Worm (Caenorhabditis elegans) whole organism, L2 larva: Measurements from ENCODE around the gene F28H6.8.

Experiments
- C34F6.9 ChIP-seq: fragments of 150-350 bp; optimal IDR thresholded peaks from 2 replicates; lab custom pipeline; 2014; ENCODE audit warnings: missing biosample characterization, missing genetic modification characterization
- F13H6.1 ChIP-seq: sonication (generic microtip); optimal IDR thresholded peaks from 2 replicates; lab custom pipeline; 2016; ENCODE audit warnings: missing genetic modification characterization, missing compliant biosample characterization
- alr-1 ChIP-seq: fragments of 150-350 bp; optimal IDR thresholded peaks from 2 replicates; lab custom pipeline; 2014; ENCODE audit warnings: missing biosample characterization, missing genetic modification characterization
- aly-2 ChIP-seq: fragments of 150-350 bp; optimal IDR thresholded peaks from 2 replicates; lab custom pipeline; 2014; ENCODE audit warnings: missing biosample characterization, missing genetic modification characterization
- ama-1 ChIP-seq: fragments of 150-350 bp; optimal IDR thresholded peaks from 2 replicates; lab custom pipeline; 2018; ENCODE audit warnings: inconsistent platforms
- blmp-1 ChIP-seq: sonication (generic microtip); optimal IDR thresholded peaks from 2 replicates; lab custom pipeline; 2017; ENCODE audit warnings: missing genetic modification characterization, mild to moderate bottlenecking, missing compliant biosample characterization, antibody characterized with exemption, moderate library complexity; ENCODE audit not compliant: insufficient read depth
- ceh-16 ChIP-seq: fragments of 150-350 bp; optimal IDR thresholded peaks from 2 replicates; lab custom pipeline; 2014; ENCODE audit warnings: missing biosample characterization, missing genetic modification characterization
- ceh-82 ChIP-seq: fragments of 150-350 bp; optimal IDR thresholded peaks from 2 replicates; lab custom pipeline; 2014; ENCODE audit warnings: missing biosample characterization, missing genetic modification characterization
- crh-2 ChIP-seq: sonication (generic microtip); optimal IDR thresholded peaks from 2 replicates; lab custom pipeline; 2017; ENCODE audit warnings: missing biosample characterization, missing genetic modification characterization
- dmd-4 ChIP-seq: sonication (generic microtip); optimal IDR thresholded peaks from 2 replicates; lab custom pipeline; 2017; ENCODE audit warnings: missing biosample characterization, missing genetic modification characterization
- egl-27 ChIP-seq: sonication (generic microtip); optimal IDR thresholded peaks from 3 replicates; lab custom pipeline; 2017; ENCODE audit warnings: missing biosample characterization, missing genetic modification reagents, missing genetic modification characterization
- elt-1 ChIP-seq: fragments of 150-350 bp; optimal IDR thresholded peaks from 2 replicates; lab custom pipeline; 2014; ENCODE audit warnings: missing biosample characterization, missing genetic modification characterization
- elt-3 ChIP-seq: sonication (generic microtip); optimal IDR thresholded peaks from 2 replicates; lab custom pipeline; 2017; ENCODE audit warnings: missing biosample characterization, missing genetic modification characterization
- fos-1 ChIP-seq: fragments of 150-350 bp; optimal IDR thresholded peaks from 2 replicates; lab custom pipeline; 2014; ENCODE audit warnings: missing biosample characterization, missing genetic modification characterization
- gmeb-1 ChIP-seq: fragments of 150-350 bp; optimal IDR thresholded peaks from 2 replicates; lab custom pipeline; 2014; ENCODE audit warnings: missing biosample characterization, missing genetic modification characterization
- lin-11 ChIP-seq: fragments of 150-350 bp; sonication (generic microtip); optimal IDR thresholded peaks from 2 replicates; lab custom pipeline; 2014; ENCODE audit warnings: missing biosample characterization, missing genetic modification characterization, inconsistent platforms, mixed read lengths
- lin-13 ChIP-seq: fragments of 150-350 bp; optimal IDR thresholded peaks from 2 replicates; lab custom pipeline; 2014; ENCODE audit warnings: missing biosample characterization, missing genetic modification reagents, missing genetic modification characterization
- lsy-2 ChIP-seq, 2 experiments: fragments of 150-350 bp in 1 of 2; sonication (generic microtip) in 1 of 2; optimal IDR thresholded peaks; 2 replicates each; lab custom pipeline; 2014 to 2017; ENCODE audit warnings: missing biosample characterization in 2 of 2, missing genetic modification characterization in 2 of 2
- mab-5 ChIP-seq: fragments of 150-350 bp; optimal IDR thresholded peaks from 2 replicates; lab custom pipeline; 2014; ENCODE audit warnings: missing biosample characterization, missing genetic modification characterization
- mbf-1 ChIP-seq: sonication (generic microtip); optimal IDR thresholded peaks from 2 replicates; lab custom pipeline; 2017; ENCODE audit warnings: missing biosample characterization, missing genetic modification characterization
- nhr-10 ChIP-seq: sonication (generic microtip); optimal IDR thresholded peaks from 2 replicates; lab custom pipeline; 2017; ENCODE audit warnings: missing biosample characterization, missing genetic modification characterization
- nhr-12 ChIP-seq: fragments of 150-350 bp; optimal IDR thresholded peaks from 2 replicates; lab custom pipeline; 2014; ENCODE audit warnings: missing biosample characterization, missing genetic modification characterization
- nhr-129 ChIP-seq: fragments of 150-350 bp; optimal IDR thresholded peaks from 2 replicates; lab custom pipeline; 2014; ENCODE audit warnings: missing biosample characterization, missing genetic modification characterization
- nhr-21 ChIP-seq: fragments of 150-350 bp; optimal IDR thresholded peaks from 2 replicates; lab custom pipeline; 2014; ENCODE audit warnings: missing biosample characterization, missing genetic modification characterization
- nhr-237 ChIP-seq: fragments of 150-350 bp; optimal IDR thresholded peaks from 2 replicates; lab custom pipeline; 2014; ENCODE audit warnings: missing biosample characterization, missing genetic modification characterization
- nhr-25 ChIP-seq: fragments of 150-350 bp; sonication (generic microtip); optimal IDR thresholded peaks from 3 replicates; lab custom pipeline; 2014; ENCODE audit warnings: missing biosample characterization, missing genetic modification characterization
- peb-1 ChIP-seq: fragments of 150-350 bp; optimal IDR thresholded peaks from 2 replicates; lab custom pipeline; 2014; ENCODE audit warnings: missing biosample characterization, missing genetic modification characterization
- sem-4 ChIP-seq: fragments of 150-350 bp; optimal IDR thresholded peaks from 2 replicates; lab custom pipeline; 2014; ENCODE audit warnings: missing biosample characterization, missing genetic modification reagents, missing genetic modification characterization
- sma-3 ChIP-seq: sonication (generic microtip); optimal IDR thresholded peaks from 2 replicates; lab custom pipeline; 2016; ENCODE audit warnings: missing genetic modification reagents, missing genetic modification characterization, missing compliant biosample characterization
- sma-9 ChIP-seq, 2 experiments: fragments of 150-350 bp in 1 of 2; sonication (generic microtip) in 1 of 2; optimal IDR thresholded peaks; 2 replicates each; lab custom pipeline; 2014 to 2016; ENCODE audit warnings: missing genetic modification characterization in 2 of 2, mild to moderate bottlenecking in 1 of 2, missing biosample characterization in 1 of 2, missing compliant biosample characterization in 1 of 2, missing genetic modification reagents in 1 of 2, moderate library complexity in 1 of 2
- snpc-4 ChIP-seq: fragments of 150-350 bp; optimal IDR thresholded peaks from 2 replicates; lab custom pipeline; 2014; ENCODE audit warnings: missing biosample characterization, missing genetic modification characterization
- unc-39 ChIP-seq: fragments of 150-350 bp; optimal IDR thresholded peaks from 2 replicates; lab custom pipeline; 2014; ENCODE audit warnings: missing biosample characterization, missing genetic modification characterization
- unc-55 ChIP-seq: fragments of 150-350 bp; sonication (generic microtip); optimal IDR thresholded peaks from 3 replicates; lab custom pipeline; 2014; ENCODE audit warnings: missing biosample characterization, missing genetic modification reagents, missing genetic modification characterization
- unc-62 ChIP-seq: fragments of 150-350 bp; optimal IDR thresholded peaks from 2 replicates; lab custom pipeline; 2014; ENCODE audit warnings: missing biosample characterization, missing genetic modification reagents, missing genetic modification characterization
- zag-1 ChIP-seq: fragments of 150-350 bp; optimal IDR thresholded peaks from 2 replicates; lab custom pipeline; 2014; ENCODE audit warnings: missing biosample characterization, missing genetic modification characterization
- ztf-1 ChIP-seq: fragments of 200-800 bp; sonication (Bioruptor generic); conservative IDR thresholded peaks from 2 replicates; pipeline ENCODE4 v1.3.6; 2022; ENCODE audit warnings: missing genetic modification characterization, missing compliant biosample characterization
- ztf-11 ChIP-seq: sonication (generic microtip); optimal IDR thresholded peaks from 2 replicates; lab custom pipeline; 2017; ENCODE audit warnings: missing biosample characterization, missing genetic modification characterization
- ztf-4 ChIP-seq: fragments of 150-350 bp; optimal IDR thresholded peaks from 2 replicates; lab custom pipeline; 2014; ENCODE audit warnings: missing biosample characterization, missing genetic modification characterization

F28H6.8 gene

ce11 chrX:14115480-14116161, 18.5 kb downstream of the F28H6.8 start, which contains the start of gene F28H6.7 (continued):
- TF ChIP-seq lsy-2 (tag; optimal IDR thresholded peaks at IDR 0.05; lab: Kevin White, UChicago) (no peak), ztf-4 (no peak), unc-62 (GFP tag; lab: Kevin White, UChicago) (no peak), mbf-1 (tag; lab: Kevin White, UChicago) (no peak), aly-2 (tag; lab: Kevin White, UChicago) (no peak), C34F6.9 (no peak), egl-27 (no peak), ceh-82 (tag; lab: Kevin White, UChicago) (no peak), nhr-10 (tag; lab: Kevin White, UChicago) (no peak), snpc-4 (tag; lab: Kevin White, UChicago) (no peak), nhr-12 (no peak), zag-1 (tag; lab: Kevin White, UChicago) (no peak), ztf-1 (no peak), lin-13 (GFP tag; lab: Kevin White, UChicago) (peak; percentile 29), elt-1 (tag; lab: Kevin White, UChicago) (no peak), elt-3 (tag; lab: Kevin White, UChicago) (no peak), nhr-129 (peak; percentile 54), blmp-1 (tag; lab: Kevin White, UChicago) (no peak), unc-39 (tag; lab: Kevin White, UChicago) (no peak), ztf-11 (tag; lab: Kevin White, UChicago) (no peak)

- TF ChIP-seq aly-2 (tag; lab: Kevin White, UChicago) (no peak), zag-1 (tag; lab: Kevin White, UChicago) (no peak), sem-4 (tag; lab: Kevin White, UChicago) (no peak)
Observed at ce11 chrX:14113347-14113746, 20.8 kb downstream of the F28H6.8 start, which contains the start of gene nhr-281. Gene nhr-281, minus strand, starts transcription at chrX:14113447.

DNA sequence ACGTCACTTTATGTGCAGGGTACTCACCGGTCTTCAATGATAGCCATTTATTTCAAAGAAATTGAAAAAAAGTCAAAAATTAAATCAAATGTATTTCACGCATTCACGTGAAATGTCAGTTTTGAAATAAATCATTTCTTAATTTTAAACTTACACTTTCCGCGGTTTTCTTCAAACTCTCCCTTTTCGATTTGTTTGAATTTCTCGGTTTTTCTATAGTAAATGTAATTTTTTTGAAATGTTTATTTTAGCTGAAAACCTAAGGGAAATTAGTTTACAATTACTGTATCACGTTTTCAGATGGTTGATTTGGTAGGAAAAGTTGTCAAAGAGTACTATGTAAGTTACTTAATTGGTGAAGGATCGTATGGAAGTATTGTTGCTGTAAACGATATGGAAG, 25.9 kb downstream of the F28H6.8 start, which contains the start of gene F16B12.7:
TSS of gene F16B12.7 (plus strand) at position 301 of the 400 bp plus-strand sequence.
- TF ChIP-seq ztf-1 (no peak), alr-1 (tag; lab: Kevin White, UChicago) (no peak), peb-1 (tag; lab: Kevin White, UChicago) (no peak), dmd-4 (tag; lab: Kevin White, UChicago) (no peak), C34F6.9 (no peak), crh-2 (tag; lab: Kevin White, UChicago) (no peak), blmp-1 (tag; lab: Kevin White, UChicago) (no peak), mbf-1 (tag; lab: Kevin White, UChicago) (no peak), unc-55 (GFP tag; lab: Kevin White, UChicago) (no peak), nhr-21 (tag; lab: Kevin White, UChicago) (no peak), aly-2 (tag; lab: Kevin White, UChicago) (no peak), gmeb-1 (tag; lab: Kevin White, UChicago) (no peak), ceh-82 (tag; lab: Kevin White, UChicago) (no peak), nhr-129 (no peak), nhr-25 (tag; lab: Kevin White, UChicago) (no peak), ztf-4 (no peak), nhr-237 (tag; lab: Kevin White, UChicago) (no peak), nhr-10 (tag; lab: Kevin White, UChicago) (no peak), lsy-2 (tag; optimal IDR thresholded peaks at IDR 0.05; lab: Kevin White, UChicago) (no peak), egl-27 (no peak)
- TF ChIP-seq, all 48 proteins: peak for 0

ce11 chrX:14102474-14102873, 31.7 kb downstream of the F28H6.8 start:
- TF ChIP-seq fos-1 (no peak), elt-3 (tag; lab: Kevin White, UChicago) (no peak), ceh-82 (tag; lab: Kevin White, UChicago) (no peak), dmd-4 (tag; lab: Kevin White, UChicago) (no peak)

ce11 chrX:14101986-14102385, 32.2 kb downstream of the F28H6.8 start, which contains the start of gene F16B12.6:
Gene F16B12.6, plus strand, starts transcription at chrX:14102316.
- TF ChIP-seq fos-1 (peak; percentile 62), sma-3 (GFP tag; lab: Kevin White, UChicago) (peak; percentile 67), zag-1 (tag; lab: Kevin White, UChicago) (no peak), snpc-4 (tag; lab: Kevin White, UChicago) (peak; percentile 14), ama-1 (lab: Kevin White, UChicago) (no peak), nhr-25 (tag; lab: Kevin White, UChicago) (peak; percentile 73), C34F6.9 (peak; percentile 91), unc-55 (GFP tag; lab: Kevin White, UChicago) (peak; percentile 89), mab-5 (tag; lab: Kevin White, UChicago) (peak; percentile 59), lsy-2 (tag; optimal IDR thresholded peaks at IDR 0.05; lab: Kevin White, UChicago) (peak; percentile 38 to 84), gmeb-1 (tag; lab: Kevin White, UChicago) (peak; percentile 82), lin-11 (tag; lab: Kevin White, UChicago) (peak; percentile 80), lin-13 (GFP tag; lab: Kevin White, UChicago) (peak; percentile 85), nhr-21 (tag; lab: Kevin White, UChicago) (peak; percentile 71), nhr-10 (tag; lab: Kevin White, UChicago) (peak; percentile 31), ztf-1 (no peak), unc-39 (tag; lab: Kevin White, UChicago) (no peak), crh-2 (tag; lab: Kevin White, UChicago) (peak; percentile 82), ceh-16 (tag; lab: Kevin White, UChicago) (no peak), nhr-129 (peak; percentile 86), sma-9 (GFP tag; optimal IDR thresholded peaks at IDR 0.05; lab: Kevin White, UChicago) (peak; percentile 56), sma-9 (tag; optimal IDR thresholded peaks at IDR 0.05; lab: Kevin White, UChicago) (no peak), F13H6.1 (tag; lab: Kevin White, UChicago) (peak; percentile 70), unc-62 (GFP tag; lab: Kevin White, UChicago) (no peak), egl-27 (peak; percentile 56), sem-4 (tag; lab: Kevin White, UChicago) (peak; percentile 61)
